Worm (Caenorhabditis elegans) whole organism, young adult: Measurements from ENCODE around the gene Y46G5A.15.

Experiments
- B0019.2 ChIP-seq: fragments of 200-800 bp; sonication (Bioruptor generic); conservative IDR thresholded peaks from 2 replicates; pipeline ENCODE4 v1.3.6; 2022; ENCODE audit warnings: missing genetic modification reagents, missing genetic modification characterization, missing compliant biosample characterization
- B0035.1 ChIP-seq: sonication (generic microtip); optimal IDR thresholded peaks from 2 replicates; lab custom pipeline; 2016; ENCODE audit warnings: missing genetic modification characterization, mild to moderate bottlenecking, missing compliant biosample characterization, missing genotype, missing genetic modification reagents
- D2030.7 ChIP-seq: fragments of 200-800 bp; sonication (Bioruptor generic); IDR thresholded peaks from 2 replicates; pipeline ENCODE4 v1.3.6; 2022; ENCODE audit warnings: missing genetic modification reagents, missing genetic modification characterization, missing compliant biosample characterization
- F10E7.11 ChIP-seq: sonication (generic microtip); optimal IDR thresholded peaks from 2 replicates; lab custom pipeline; 2017; ENCODE audit warnings: mild to moderate bottlenecking, missing genetic modification characterization, moderate library complexity, missing compliant biosample characterization
- F33H1.4 ChIP-seq: fragments of 200-800 bp; sonication (Bioruptor generic); IDR thresholded peaks from 2 replicates; pipeline ENCODE4 v1.3.6; 2022; ENCODE audit warnings: missing genetic modification reagents, missing genetic modification characterization, missing compliant biosample characterization
- F37B4.10 ChIP-seq: fragments of 200-800 bp; sonication (Bioruptor generic); IDR thresholded peaks from 2 replicates; pipeline ENCODE4 v1.3.6; 2022; ENCODE audit warnings: missing genetic modification characterization, missing compliant biosample characterization
- F39B2.1 ChIP-seq: fragments of 200-800 bp; sonication (Bioruptor generic); IDR thresholded peaks from 2 replicates; pipeline ENCODE4 v1.3.6; 2022; ENCODE audit warnings: missing genetic modification reagents, missing genetic modification characterization, missing compliant biosample characterization
- F55B11.4 ChIP-seq: sonication (generic microtip); optimal IDR thresholded peaks from 2 replicates; lab custom pipeline; 2016; ENCODE audit warnings: missing compliant biosample characterization, missing genetic modification characterization, borderline replicate concordance; ENCODE audit not compliant: insufficient read depth
- Y53F4B.3 ChIP-seq: fragments of 200-800 bp; sonication (Bioruptor generic); IDR thresholded peaks from 2 replicates; pipeline ENCODE4 v1.3.6; 2022; ENCODE audit warnings: missing genetic modification reagents, missing genetic modification characterization, missing compliant biosample characterization
- Y79H2A.3 ChIP-seq: fragments of 200-800 bp; sonication (Bioruptor generic); conservative IDR thresholded peaks from 2 replicates; pipeline ENCODE4 v1.3.6; 2022; ENCODE audit warnings: missing genetic modification reagents, missing genetic modification characterization, missing compliant biosample characterization
- athp-1 ChIP-seq: sonication (generic microtip); optimal IDR thresholded peaks from 2 replicates; lab custom pipeline; 2017; ENCODE audit warnings: mild to moderate bottlenecking, missing genetic modification characterization, missing compliant biosample characterization
- attf-5 ChIP-seq: fragments of 200-800 bp; sonication (Bioruptor generic); optimal IDR thresholded peaks from 2 replicates; lab custom pipeline; 2018; ENCODE audit warnings: mild to moderate bottlenecking, missing genetic modification characterization, missing compliant biosample characterization
- attf-6 ChIP-seq: fragments of 200-800 bp; sonication (Bioruptor generic); IDR thresholded peaks from 2 replicates; pipeline ENCODE4 v1.3.6; 2022; ENCODE audit warnings: missing genetic modification reagents, missing genetic modification characterization, missing compliant biosample characterization
- bed-2 ChIP-seq: fragments of 200-800 bp; sonication (Bioruptor generic); IDR thresholded peaks from 2 replicates; pipeline ENCODE4 v1.3.6; 2022; ENCODE audit warnings: missing genetic modification reagents, missing genetic modification characterization, missing compliant biosample characterization
- cebp-1 ChIP-seq, 2 experiments: fragments of 200-800 bp in 1 of 2; sonication (Bioruptor generic) in 1 of 2; sonication (generic microtip) in 1 of 2; IDR thresholded peaks in 1 of 2; optimal IDR thresholded peaks in 1 of 2; 2 replicates each; pipeline versions ENCODE4 v1.3.6 to Lab custom; 2017 to 2022; ENCODE audit warnings: missing compliant biosample characterization in 2 of 2, missing genetic modification characterization in 2 of 2, mild to moderate bottlenecking in 1 of 2, missing genetic modification reagents in 1 of 2, moderate library complexity in 1 of 2
- ceh-40 ChIP-seq: fragments of 200-800 bp; sonication (Bioruptor generic); IDR thresholded peaks from 2 replicates; pipeline ENCODE4 v1.3.6; 2022; ENCODE audit warnings: missing genetic modification characterization, missing compliant biosample characterization
- ceh-58 ChIP-seq: fragments of 200-800 bp; sonication (Bioruptor generic); IDR thresholded peaks from 2 replicates; pipeline ENCODE4 v1.3.6; 2022; ENCODE audit warnings: missing genetic modification characterization, missing compliant biosample characterization
- ceh-79 ChIP-seq: sonication (generic microtip); optimal IDR thresholded peaks from 2 replicates; lab custom pipeline; 2017; ENCODE audit warnings: mild to moderate bottlenecking, missing genetic modification characterization, missing compliant biosample characterization
- dpl-1 ChIP-seq: fragments of 150-350 bp; optimal IDR thresholded peaks from 2 replicates; lab custom pipeline; 2014; ENCODE audit warnings: missing biosample characterization, missing genetic modification reagents, missing genetic modification characterization
- efl-1 ChIP-seq: fragments of 150-350 bp; optimal IDR thresholded peaks from 2 replicates; lab custom pipeline; 2014; ENCODE audit warnings: missing biosample characterization, missing genetic modification reagents, missing genetic modification characterization
- egl-18 ChIP-seq: fragments of 200-800 bp; sonication (Bioruptor generic); IDR thresholded peaks from 2 replicates; pipeline ENCODE4 v1.3.6; 2022; ENCODE audit warnings: missing genetic modification reagents, missing genetic modification characterization, missing compliant biosample characterization
- ekl-4 ChIP-seq: fragments of 200-800 bp; sonication (Bioruptor generic); IDR thresholded peaks from 2 replicates; pipeline ENCODE4 v1.3.6; 2022; ENCODE audit warnings: missing genetic modification reagents, missing genetic modification characterization, missing compliant biosample characterization
- hlh-12 ChIP-seq: sonication (generic microtip); optimal IDR thresholded peaks from 2 replicates; lab custom pipeline; 2016; ENCODE audit warnings: missing genetic modification characterization, missing compliant biosample characterization
- hmg-1.2 ChIP-seq: fragments of 200-800 bp; sonication (Bioruptor generic); IDR thresholded peaks from 2 replicates; pipeline ENCODE4 v1.3.6; 2022; ENCODE audit warnings: missing genetic modification reagents, missing genetic modification characterization, missing compliant biosample characterization
- hsf-1 ChIP-seq: fragments of 200-800 bp; sonication (Bioruptor generic); IDR thresholded peaks from 2 replicates; pipeline ENCODE4 v1.3.6; 2022; ENCODE audit warnings: missing genetic modification reagents, missing genetic modification characterization, missing compliant biosample characterization
- lin-26 ChIP-seq: fragments of 200-800 bp; sonication (Bioruptor generic); IDR thresholded peaks from 2 replicates; pipeline ENCODE4 v1.3.6; 2022; ENCODE audit warnings: missing genetic modification reagents, missing genetic modification characterization, missing compliant biosample characterization
- lin-35 ChIP-seq, 3 experiments: fragments of 150-350 bp in 2 of 3; sonication (generic microtip) in 1 of 3; optimal IDR thresholded peaks; 2 replicates each; lab custom pipeline; 2014 to 2018; ENCODE audit warnings: missing biosample characterization in 3 of 3, missing genetic modification characterization in 3 of 3, missing genetic modification reagents in 3 of 3
- lin-40 ChIP-seq: sonication (generic microtip); optimal IDR thresholded peaks from 2 replicates; lab custom pipeline; 2016; ENCODE audit warnings: missing genetic modification characterization, mild to moderate bottlenecking, missing compliant biosample characterization, missing genotype, missing genetic modification reagents
- lin-54 ChIP-seq: fragments of 200-800 bp; sonication (Bioruptor generic); optimal IDR thresholded peaks from 2 replicates; lab custom pipeline; 2018; ENCODE audit warnings: mild to moderate bottlenecking, missing genetic modification characterization, missing compliant biosample characterization
- lsl-1 ChIP-seq: fragments of 200-800 bp; sonication (Bioruptor generic); optimal IDR thresholded peaks from 2 replicates; lab custom pipeline; 2018; ENCODE audit warnings: mild to moderate bottlenecking, missing genetic modification characterization, moderate library complexity, missing compliant biosample characterization
- madf-3 ChIP-seq: fragments of 200-800 bp; sonication (Bioruptor generic); IDR thresholded peaks from 2 replicates; pipeline ENCODE4 v1.3.6; 2022; ENCODE audit warnings: missing genetic modification reagents, missing genetic modification characterization, missing compliant biosample characterization
- madf-6 ChIP-seq: fragments of 200-800 bp; sonication (Bioruptor generic); IDR thresholded peaks from 2 replicates; pipeline ENCODE4 v1.3.6; 2022; ENCODE audit warnings: missing genetic modification reagents, missing genetic modification characterization, missing compliant biosample characterization
- mcd-1 ChIP-seq: fragments of 200-800 bp; sonication (Bioruptor generic); IDR thresholded peaks from 2 replicates; pipeline ENCODE4 v1.3.6; 2022; ENCODE audit warnings: missing genetic modification reagents, missing genetic modification characterization, missing compliant biosample characterization
- mel-28 ChIP-seq: sonication (generic microtip); optimal IDR thresholded peaks from 2 replicates; lab custom pipeline; 2016; ENCODE audit warnings: borderline replicate concordance, mild to moderate bottlenecking, missing genetic modification characterization, missing compliant biosample characterization
- mxl-1 ChIP-seq: sonication (generic microtip); optimal IDR thresholded peaks from 2 replicates; lab custom pipeline; 2016; ENCODE audit warnings: missing genetic modification characterization, missing compliant biosample characterization
- pbrm-1 ChIP-seq: fragments of 200-800 bp; sonication (Bioruptor generic); IDR thresholded peaks from 2 replicates; pipeline ENCODE4 v1.3.6; 2022; ENCODE audit warnings: missing genetic modification reagents, missing genetic modification characterization, missing compliant biosample characterization
- pha-4 ChIP-seq: fragments of 150-350 bp; sonication (generic microtip); optimal IDR thresholded peaks from 2 replicates; lab custom pipeline; 2014; ENCODE audit warnings: missing biosample characterization, missing genetic modification reagents, missing genetic modification characterization
- rcor-1 ChIP-seq: fragments of 200-800 bp; sonication (Bioruptor generic); IDR thresholded peaks from 2 replicates; pipeline ENCODE4 v1.3.6; 2022; ENCODE audit warnings: missing genetic modification reagents, missing genetic modification characterization, missing compliant biosample characterization
- repo-1 ChIP-seq: sonication (generic microtip); optimal IDR thresholded peaks from 2 replicates; lab custom pipeline; 2017; ENCODE audit warnings: mild to moderate bottlenecking, missing genetic modification characterization, missing compliant biosample characterization
- snpc-1.3 ChIP-seq: sonication (generic microtip); optimal IDR thresholded peaks from 2 replicates; lab custom pipeline; 2017; ENCODE audit warnings: missing genetic modification characterization, mild to moderate bottlenecking, missing compliant biosample characterization, antibody characterized with exemption, moderate library complexity, missing genotype, missing genetic modification reagents; ENCODE audit not compliant: insufficient read depth
- snpc-3.4 ChIP-seq: sonication (generic microtip); optimal IDR thresholded peaks from 2 replicates; lab custom pipeline; 2017; ENCODE audit warnings: missing genetic modification characterization, mild to moderate bottlenecking, missing compliant biosample characterization, antibody characterized with exemption, moderate library complexity, missing genotype, missing genetic modification reagents
- sptf-2 ChIP-seq: fragments of 200-800 bp; sonication (Bioruptor generic); optimal IDR thresholded peaks from 2 replicates; lab custom pipeline; 2018; ENCODE audit warnings: mild to moderate bottlenecking, missing genetic modification characterization, missing compliant biosample characterization
- tlf-1 ChIP-seq: fragments of 200-800 bp; sonication (Bioruptor generic); optimal IDR thresholded peaks from 2 replicates; lab custom pipeline; 2018; ENCODE audit warnings: mild to moderate bottlenecking, missing genetic modification characterization, missing compliant biosample characterization
- ztf-22 ChIP-seq: fragments of 200-800 bp; sonication (Bioruptor generic); optimal IDR thresholded peaks from 2 replicates; lab custom pipeline; 2018; ENCODE audit warnings: mild to moderate bottlenecking, missing genetic modification characterization, moderate library complexity, missing compliant biosample characterization

Gene Y46G5A.15

ce11 chrII:12738284-12739201 lies 46.7 kb downstream of the Y46G5A.15 start, which contains the start of gene pisy-1:
TSS of gene pisy-1 (minus strand) at chrII:12738334.
- peak; percentile 13 for TF ChIP-seq efl-1 (GFP tag; lab: Kevin White, UChicago)
- no peak for TF ChIP-seq attf-6 (GFP tag; lab: Robert Waterston, UW)
- TF ChIP-seq pbrm-1 (GFP tag; lab: Robert Waterston, UW) = peak; percentile 16; the same call in 1 of the 2 replicates
- TF ChIP-seq ceh-58 (GFP tag; lab: Robert Waterston, UW) = 0 out of 2 replicates have a peak, but pooled peaks have one; percentile 6
- 0 out of 2 replicates have a peak, but pooled peaks have one; percentile 44 for TF ChIP-seq lin-26 (GFP tag; lab: Robert Waterston, UW)
- peak; percentile 28 for TF ChIP-seq madf-6 (GFP tag; lab: Robert Waterston, UW)
- TF ChIP-seq lin-35 (GFP tag; optimal IDR thresholded peaks at IDR 0.05; lab: Kevin White, UChicago) = peak in 1 of 3 experiments; percentile 56
- 0 out of 2 replicates have a peak, but pooled peaks have one; percentile 44 for TF ChIP-seq hsf-1 (GFP tag; lab: Robert Waterston, UW)
- TF ChIP-seq athp-1 (tag; lab: Kevin White, UChicago) = peak; percentile 18
- peak; percentile 31 for TF ChIP-seq D2030.7 (GFP tag; lab: Robert Waterston, UW)
- TF ChIP-seq rcor-1 (GFP tag; lab: Robert Waterston, UW) = no peak
- peak; percentile 19 for TF ChIP-seq attf-5 (GFP tag; lab: Kevin White, UChicago)
- TF ChIP-seq F33H1.4 (GFP tag; lab: Robert Waterston, UW) = peak; percentile 55
- peak; percentile 31 for TF ChIP-seq snpc-1.3 (tag; lab: Kevin White, UChicago)
- peak; percentile 58; the same call in 1 of the 2 replicates for TF ChIP-seq Y79H2A.3 (GFP tag; lab: Robert Waterston, UW)
- TF ChIP-seq madf-3 (GFP tag; lab: Robert Waterston, UW) = peak; percentile 61
- TF ChIP-seq cebp-1 (GFP tag; IDR thresholded peaks at IDR 0.05; lab: Robert Waterston, UW) = no peak
- peak; percentile 51 for TF ChIP-seq cebp-1 (tag; optimal IDR thresholded peaks at IDR 0.05; lab: Kevin White, UChicago)
- no peak for TF ChIP-seq B0019.2 (GFP tag; lab: Robert Waterston, UW)
- TF ChIP-seq Y53F4B.3 (GFP tag; lab: Robert Waterston, UW) = no peak
- TF ChIP-seq lsl-1 = peak; percentile 14
- peak; percentile 70 for TF ChIP-seq lin-54 (GFP tag; lab: Kevin White, UChicago)
- TF ChIP-seq B0035.1 (tag; lab: Kevin White, UChicago) = no peak
- TF ChIP-seq ceh-40 (GFP tag; lab: Robert Waterston, UW) = 0 out of 2 replicates have a peak, but pooled peaks have one; percentile 16
- 0 out of 2 replicates have a peak, but pooled peaks have one; percentile 44 for TF ChIP-seq egl-18 (GFP tag; lab: Robert Waterston, UW)
- TF ChIP-seq dpl-1 = peak; percentile 53
- no peak for TF ChIP-seq pha-4 (tag; lab: Kevin White, UChicago)

- TF ChIP-seq tlf-1 = no peak
- no peak for TF ChIP-seq snpc-3.4 (tag; lab: Kevin White, UChicago)
- no peak for TF ChIP-seq hlh-12 (tag; lab: Kevin White, UChicago)
- no peak for TF ChIP-seq F55B11.4 (tag; lab: Kevin White, UChicago)
- TF ChIP-seq sptf-2 = no peak
- no peak for TF ChIP-seq F10E7.11
- no peak for TF ChIP-seq F37B4.10 (GFP tag; lab: Robert Waterston, UW)
- 0 out of 2 replicates have a peak, but pooled peaks have one; percentile 20 for TF ChIP-seq hmg-1.2 (GFP tag; lab: Robert Waterston, UW)
- no peak for TF ChIP-seq lin-40 (tag; lab: Kevin White, UChicago)
- peak; percentile 23; the same call in 1 of the 2 replicates for TF ChIP-seq F39B2.1
- TF ChIP-seq efl-1 (GFP tag; lab: Kevin White, UChicago) = no peak
- TF ChIP-seq F33H1.4 (GFP tag; lab: Robert Waterston, UW) = no peak
- TF ChIP-seq ztf-22 (GFP tag; lab: Kevin White, UChicago) = no peak
- peak; percentile 68; the same call in 1 of the 2 replicates for TF ChIP-seq attf-6 (GFP tag; lab: Robert Waterston, UW)
- TF ChIP-seq ceh-79 (tag; lab: Kevin White, UChicago) = no peak
- no peak for TF ChIP-seq repo-1 (tag; lab: Kevin White, UChicago)
- peak; percentile 85 for TF ChIP-seq ekl-4 (GFP tag; lab: Robert Waterston, UW)
- no peak for TF ChIP-seq B0019.2 (GFP tag; lab: Robert Waterston, UW)
- TF ChIP-seq mcd-1 (GFP tag; lab: Robert Waterston, UW) = no peak
- no peak for TF ChIP-seq mel-28 (tag; lab: Kevin White, UChicago)
- no peak for TF ChIP-seq mxl-1 (tag; lab: Kevin White, UChicago)
- TF ChIP-seq bed-2 (GFP tag; lab: Robert Waterston, UW) = no peak
Observed at ce11 chrII:12736579-12736978, 48.6 kb downstream of the Y46G5A.15 start, which contains the start of gene snrp-200. TSS of gene snrp-200 (minus strand) at chrII:12736910.
